Worm (Caenorhabditis elegans): ENCODE measurements around the gene C44H4.4.

C44H4.4 gene

ce11 chrX:14560297-14560680, 28.6 kb downstream of the C44H4.4 start:
- peak; percentile 98 for TF ChIP-seq nhr-20 (tag; optimal IDR thresholded peaks at IDR 0.05)
- TF ChIP-seq egl-13 (tag; optimal IDR thresholded peaks at IDR 0.05), result peak; percentile 95
- no peak for TF ChIP-seq hlh-17 (GFP tag; optimal IDR thresholded peaks at IDR 0.05; ENCODE audit: borderline replicate concordance)
- peak; percentile 81 for TF ChIP-seq nhr-90 (tag; optimal IDR thresholded peaks at IDR 0.05; ENCODE audit: poor library complexity)
- TF ChIP-seq snpc-4 (tag; optimal IDR thresholded peaks at IDR 0.05), result no peak
- TF ChIP-seq mep-1 (tag; optimal IDR thresholded peaks at IDR 0.05), result peak; percentile 86
- TF ChIP-seq nhr-237 (tag; optimal IDR thresholded peaks at IDR 0.05), result peak; percentile 87
- no peak for TF ChIP-seq ceh-63 (GFP tag; optimal IDR thresholded peaks at IDR 0.05)
- peak; percentile 88 for TF ChIP-seq snu-23 (GFP tag; optimal IDR thresholded peaks at IDR 0.05)
- peak; percentile 55 to 78 (median 68) for TF ChIP-seq ceh-82 (tag; optimal IDR thresholded peaks at IDR 0.05)
- peak; percentile 77 for TF ChIP-seq ztf-4 (tag; optimal IDR thresholded peaks at IDR 0.05)
- peak; percentile 64 for TF ChIP-seq ceh-88 (GFP tag; IDR thresholded peaks at IDR 0.05)
- TF ChIP-seq zip-4 (GFP tag; optimal IDR thresholded peaks at IDR 0.05), result peak; percentile 41
- no peak for TF ChIP-seq unc-62 (GFP tag; optimal IDR thresholded peaks at IDR 0.05)
- TF ChIP-seq pqm-1 (tag; optimal IDR thresholded peaks at IDR 0.05), result no peak
- no peak for TF ChIP-seq unc-30 (tag; optimal IDR thresholded peaks at IDR 0.05)
- TF ChIP-seq nhr-11 (tag; optimal IDR thresholded peaks at IDR 0.05), result peak; percentile 58
- no peak for TF ChIP-seq zag-1 (tag; optimal IDR thresholded peaks at IDR 0.05)
- TF ChIP-seq dpl-1 (GFP tag; optimal IDR thresholded peaks at IDR 0.05), result peak; percentile 28 to 40 (median 36)
- TF ChIP-seq C04F5.9 (tag; optimal IDR thresholded peaks at IDR 0.05), result no peak
- peak; percentile 63 for TF ChIP-seq lir-3 (tag; optimal IDR thresholded peaks at IDR 0.05; ENCODE audit: poor library complexity)
- no peak for TF ChIP-seq efl-3 (GFP tag; optimal IDR thresholded peaks at IDR 0.05)
- TF ChIP-seq rnt-1 (tag; optimal IDR thresholded peaks at IDR 0.05), result peak; percentile 35
- TF ChIP-seq nhr-47 (tag; optimal IDR thresholded peaks at IDR 0.05), result peak; percentile 87
- peak; percentile 40 to 74 for TF ChIP-seq lin-35 (GFP tag; optimal IDR thresholded peaks at IDR 0.05)
- TF ChIP-seq mef-2 (tag; optimal IDR thresholded peaks at IDR 0.05), result peak; percentile 83
- peak; percentile 57 for TF ChIP-seq sox-4 (tag; optimal IDR thresholded peaks at IDR 0.05)
- no peak for TF ChIP-seq hpl-2 (GFP tag; optimal IDR thresholded peaks at IDR 0.05)
- no peak for TF ChIP-seq sptf-1 (tag; optimal IDR thresholded peaks at IDR 0.05)
- no peak for TF ChIP-seq lin-13 (GFP tag; optimal IDR thresholded peaks at IDR 0.05)
- TF ChIP-seq ztf-11 (tag; optimal IDR thresholded peaks at IDR 0.05), result no peak
- peak; percentile 85 for TF ChIP-seq swsn-7 (tag; optimal IDR thresholded peaks at IDR 0.05)
- TF ChIP-seq mab-9 (GFP tag; IDR thresholded peaks at IDR 0.05), result peak; percentile 65
- TF ChIP-seq blmp-1 (tag; optimal IDR thresholded peaks at IDR 0.05), result peak; percentile 99
- TF ChIP-seq tbx-2 (tag; optimal IDR thresholded peaks at IDR 0.05), result peak; percentile 95
- peak; percentile 77 for TF ChIP-seq pax-3 (tag; optimal IDR thresholded peaks at IDR 0.05)
- peak; percentile 72 to 82 for TF ChIP-seq lsy-2 (tag; optimal IDR thresholded peaks at IDR 0.05)
- TF ChIP-seq lin-15B (tag; optimal IDR thresholded peaks at IDR 0.05), result no peak
- TF ChIP-seq aha-1 (tag; optimal IDR thresholded peaks at IDR 0.05), result no peak
- TF ChIP-seq jun-1 (tag; optimal IDR thresholded peaks at IDR 0.05), result peak; percentile 93
- peak; percentile 77 for TF ChIP-seq xbp-1 (tag; optimal IDR thresholded peaks at IDR 0.05)
- TF ChIP-seq skn-1 (tag; optimal IDR thresholded peaks at IDR 0.05), result peak; percentile 35
- TF ChIP-seq fos-1 (tag; optimal IDR thresholded peaks at IDR 0.05), result peak; percentile 78
- TF ChIP-seq mdl-1 (tag; optimal IDR thresholded peaks at IDR 0.05), result peak; percentile 27 to 92
- peak; percentile 27 to 44 for TF ChIP-seq efl-1 (optimal IDR thresholded peaks at IDR 0.05)
- no peak for TF ChIP-seq efl-1 (GFP tag; optimal IDR thresholded peaks at IDR 0.05 in 1 of 2)
- TF ChIP-seq unc-86 (tag; optimal IDR thresholded peaks at IDR 0.05), result peak; percentile 77
- TF ChIP-seq lin-39 (tag; optimal IDR thresholded peaks at IDR 0.05), result no peak
- TF ChIP-seq F16B12.6 (tag; optimal IDR thresholded peaks at IDR 0.05), result no peak
- TF ChIP-seq elt-2 (tag; optimal IDR thresholded peaks at IDR 0.05), result peak; percentile 83
- TF ChIP-seq C16A3.4 (tag; optimal IDR thresholded peaks at IDR 0.05), result peak; percentile 76
- peak; percentile 96 to 99 for TF ChIP-seq egl-27 (tag; optimal IDR thresholded peaks at IDR 0.05)
- TF ChIP-seq fkh-4 (tag; optimal IDR thresholded peaks at IDR 0.05; ENCODE audit: borderline replicate concordance), result no peak
- peak; percentile 98 for TF ChIP-seq nhr-85 (tag)
